Worm (Caenorhabditis elegans) whole organism, L4 larva: ENCODE measurements around the gene mek-1.
A peak's percentile ranks its signal among the peaks of the same experiment; 100 is the strongest.

Experiments
- Y105C5A.15 ChIP-seq: fragments of 200-800 bp; sonication (Bioruptor generic); IDR thresholded peaks from 2 replicates; pipeline ENCODE4 v1.3.6; 2022; ENCODE audit warnings: missing genetic modification characterization, missing compliant biosample characterization
- ceh-20 ChIP-seq: fragments of 200-800 bp; sonication (Bioruptor generic); IDR thresholded peaks from 2 replicates; pipeline ENCODE4 v1.3.6; 2022; ENCODE audit warnings: missing genetic modification reagents, missing genetic modification characterization, missing compliant biosample characterization
- ceh-82 ChIP-seq: sonication (generic microtip); optimal IDR thresholded peaks from 2 replicates; lab custom pipeline; 2017; ENCODE audit warnings: missing biosample characterization, missing genetic modification characterization
- daf-8 ChIP-seq: fragments of 200-800 bp; sonication (Bioruptor generic); IDR thresholded peaks from 2 replicates; pipeline ENCODE4 v1.3.6; 2022; ENCODE audit warnings: missing genetic modification characterization, missing compliant biosample characterization
- lin-1 ChIP-seq: fragments of 200-800 bp; sonication (Bioruptor generic); IDR thresholded peaks from 2 replicates; pipeline ENCODE4 v1.3.6; 2022; ENCODE audit warnings: missing genetic modification reagents, missing genetic modification characterization, missing compliant biosample characterization
- madf-9 ChIP-seq: fragments of 200-800 bp; sonication (Bioruptor generic); conservative IDR thresholded peaks from 2 replicates; pipeline ENCODE4 v1.3.6; 2022; ENCODE audit warnings: missing genetic modification reagents, missing genetic modification characterization, missing compliant biosample characterization
- nhr-6 ChIP-seq: fragments of 150-350 bp; optimal IDR thresholded peaks from 2 replicates; lab custom pipeline; 2014; ENCODE audit warnings: missing biosample characterization, missing genetic modification characterization
- unc-62 ChIP-seq, 3 experiments: fragments of 150-350 bp in 1 of 3; sonication (generic microtip); optimal IDR thresholded peaks in 2 of 3; peaks in 1 of 3; 1 replicate in 1 of 3; 2 replicates in 2 of 3; lab custom pipeline; 2014 to 2017; ENCODE audit warnings: missing biosample characterization in 3 of 3, missing genetic modification characterization in 3 of 3, missing genetic modification reagents in 3 of 3, missing genotype in 1 of 3

- TF ChIP-seq unc-62 (GFP tag; optimal IDR thresholded peaks at IDR 0.05 in 1 of 2; lab: Kevin White, UChicago) (peak in 1 of 2 experiments; percentile 65), unc-62 (tag; optimal IDR thresholded peaks at IDR 0.05; lab: Kevin White, UChicago) (no peak), madf-9 (GFP tag; lab: Robert Waterston, UW) (no peak), ceh-82 (tag; lab: Kevin White, UChicago) (no peak), ceh-20 (GFP tag; lab: Robert Waterston, UW) (no peak), Y105C5A.15 (GFP tag; lab: Robert Waterston, UW) (no peak), lin-1 (GFP tag; lab: Robert Waterston, UW) (no peak), daf-8 (GFP tag; lab: Robert Waterston, UW) (no peak), nhr-6 (tag; lab: Kevin White, UChicago) (no peak)
These were observed 33.7 kb downstream of the mek-1 start for ce11 chrX:7512714-7513113.
